Fruit fly (Drosophila melanogaster): ENCODE data around the gene Rap1.
A peak's percentile ranks its signal among the peaks of the same experiment; 100 is the strongest.

Gene Rap1

DNA sequence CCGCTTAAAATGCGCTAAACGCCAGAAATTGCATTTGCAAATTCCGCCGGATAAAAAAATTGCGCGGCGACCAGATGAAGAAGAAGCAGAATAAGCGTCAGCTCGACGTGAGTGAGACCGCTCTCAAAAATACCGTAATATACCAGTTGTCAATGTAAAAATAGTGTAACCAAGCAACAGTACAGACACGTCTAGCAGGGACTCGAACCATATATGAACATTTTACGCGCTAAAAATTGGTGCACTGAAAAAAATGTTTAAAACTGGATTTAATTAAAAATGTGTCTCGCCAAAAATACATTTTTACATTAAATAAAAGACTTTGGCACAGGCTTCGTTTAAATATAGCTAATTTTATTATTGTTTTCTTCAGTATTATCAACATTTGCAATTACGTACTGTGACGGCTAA, 14.2 kb upstream of the Rap1 start, which contains the start of gene dre4 (continued):
- peak; percentile 75 for TF ChIP-seq H2.0 (GFP tag; IDR thresholded peaks at IDR 0.05)
- TF ChIP-seq Gug (GFP tag; IDR thresholded peaks at IDR 0.05), result peak; percentile 37; the same call in 1 of the 4 replicates
- TF ChIP-seq CG1647 (GFP tag; optimal IDR thresholded peaks at IDR 0.05), result peak; percentile 55
- TF ChIP-seq CG31388 (GFP tag; optimal IDR thresholded peaks at IDR 0.05), result peak; percentile 21
- peak; percentile 17 for TF ChIP-seq CG12071 (GFP tag; optimal IDR thresholded peaks at IDR 0.05)
- peak; percentile 49 for TF ChIP-seq ewg (GFP tag; optimal IDR thresholded peaks at IDR 0.05)
- TF ChIP-seq ftz-f1 (GFP tag; optimal IDR thresholded peaks at IDR 0.05), result peak; percentile 20
- no peak for TF ChIP-seq dan (GFP tag; IDR thresholded peaks at IDR 0.05)
- TF ChIP-seq CG12744 (GFP tag; optimal IDR thresholded peaks at IDR 0.05), result peak; percentile 78
- TF ChIP-seq CG34376 (GFP tag; optimal IDR thresholded peaks at IDR 0.05), result peak; percentile 49
- no peak for TF ChIP-seq Hand (GFP tag; optimal IDR thresholded peaks at IDR 0.05)
- TF ChIP-seq wdn (GFP tag; IDR thresholded peaks at IDR 0.05), result 0 out of 2 replicates have a peak, but pooled peaks have one; percentile 33
- TF ChIP-seq gce (GFP tag; IDR thresholded peaks at IDR 0.05), result no peak
- 0 out of 2 replicates have a peak, but pooled peaks have one; percentile 42 for TF ChIP-seq CG10321 (GFP tag; IDR thresholded peaks at IDR 0.05)
- peak; percentile 82 for TF ChIP-seq CG14710 (tag; optimal IDR thresholded peaks at IDR 0.05)
- TF ChIP-seq CG12155 (GFP tag; optimal IDR thresholded peaks at IDR 0.05), result peak; percentile 68
- peak; percentile 8 for TF ChIP-seq CG4282 (GFP tag; optimal IDR thresholded peaks at IDR 0.05)
- peak; percentile 84 for TF ChIP-seq HmgZ (tag; optimal IDR thresholded peaks at IDR 0.05)
- peak; percentile 73 for TF ChIP-seq tin (GFP tag; optimal IDR thresholded peaks at IDR 0.05)
- TF ChIP-seq CG31441 (GFP tag; IDR thresholded peaks at IDR 0.05), result peak; percentile 70
- TF ChIP-seq ind (GFP tag; optimal IDR thresholded peaks at IDR 0.05), result peak; percentile 69
- peak; percentile 62 for TF ChIP-seq Asciz (GFP tag; optimal IDR thresholded peaks at IDR 0.05)
- peak; percentile 83 for TF ChIP-seq lilli (GFP tag; optimal IDR thresholded peaks at IDR 0.05)
- TF ChIP-seq slbo (GFP tag; IDR thresholded peaks at IDR 0.05), result peak; percentile 87
- TF ChIP-seq CG18011 (GFP tag; optimal IDR thresholded peaks at IDR 0.05), result peak; percentile 47
- TF ChIP-seq B-H1 (GFP tag; IDR thresholded peaks at IDR 0.05), result peak; percentile 49; the same call in 1 of the 3 replicates
- peak in 1 of 2 experiments; percentile 21 for TF ChIP-seq insv (GFP tag; optimal IDR thresholded peaks at IDR 0.05)
- peak; percentile 65 for TF ChIP-seq Max (GFP tag; optimal IDR thresholded peaks at IDR 0.05)
- TF ChIP-seq cwo (GFP tag; optimal IDR thresholded peaks at IDR 0.05), result peak; percentile 9
- TF ChIP-seq tll (GFP tag; optimal IDR thresholded peaks at IDR 0.05), result no peak
- no peak for TF ChIP-seq kah (GFP tag; optimal IDR thresholded peaks at IDR 0.05)
- TF ChIP-seq CG16779 (GFP tag; IDR thresholded peaks at IDR 0.05), result 0 out of 2 replicates have a peak, but pooled peaks have one; percentile 15
- TF ChIP-seq nerfin-2 (GFP tag; IDR thresholded peaks at IDR 0.05; ENCODE audit: partially characterized antibody), result no peak
- peak; percentile 80 for TF ChIP-seq gem (tag; optimal IDR thresholded peaks at IDR 0.05)
- TF ChIP-seq CG3281 (GFP tag; optimal IDR thresholded peaks at IDR 0.05), result peak; percentile 50
- TF ChIP-seq Ssrp (tag; optimal IDR thresholded peaks at IDR 0.05), result peak; percentile 54
- peak; percentile 72 for TF ChIP-seq gsb-n (tag; optimal IDR thresholded peaks at IDR 0.05)
- TF ChIP-seq BtbVII (GFP tag; optimal IDR thresholded peaks at IDR 0.05), result peak; percentile 32
- no peak for TF ChIP-seq eve (GFP tag; optimal IDR thresholded peaks at IDR 0.05)
- peak; percentile 37 for TF ChIP-seq fd64A (GFP tag; optimal IDR thresholded peaks at IDR 0.05)
- TF ChIP-seq CG3847 (GFP tag; IDR thresholded peaks at IDR 0.05), result peak; percentile 65
- TF ChIP-seq CG11456 (GFP tag; IDR thresholded peaks at IDR 0.05), result 0 out of 3 replicates have a peak, but pooled peaks have one; percentile 31
- peak; percentile 94 for TF ChIP-seq nerfin-1 (tag; optimal IDR thresholded peaks at IDR 0.05)
- peak; percentile 40; the same call in 1 of the 2 replicates for TF ChIP-seq Ada2b (GFP tag; IDR thresholded peaks at IDR 0.05)
- peak; percentile 58 for TF ChIP-seq CG15269 (tag; optimal IDR thresholded peaks at IDR 0.05)
- TF ChIP-seq ems (GFP tag; optimal IDR thresholded peaks at IDR 0.05), result peak; percentile 54
- peak; percentile 66 for TF ChIP-seq CTCF (GFP tag; optimal IDR thresholded peaks at IDR 0.05)
- no peak; the same call in 1 of the 2 replicates for TF ChIP-seq Ravus (GFP tag; IDR thresholded peaks at IDR 0.05)
- TF ChIP-seq danr (GFP tag; IDR thresholded peaks at IDR 0.05), result 0 out of 2 replicates have a peak, but pooled peaks have one; percentile 14
- peak; percentile 50 for TF ChIP-seq Rx (GFP tag; IDR thresholded peaks at IDR 0.05)
- TF ChIP-seq shn (GFP tag; optimal IDR thresholded peaks at IDR 0.05), result peak; percentile 66

Data from whole organism, embryonic.